Fruit fly (Drosophila melanogaster) S2 (cell line): ENCODE measurements around the gene Uqcc1.

Source experiments
- CG8478 ChIP-seq: fragments of >200 bp; optimal IDR thresholded peaks from 2 replicates; lab custom pipeline; 2018
- CTCF ChIP-seq, 2 experiments: fragments of >200 bp; optimal IDR thresholded peaks; 2 replicates each; lab custom pipeline; 2018

Uqcc1 gene

dm6 chr3L:6932626-6933025 is 25.3 kb downstream of the Uqcc1 start, which contains the start of gene CG14820:
CG14820 (plus strand) TSS chr3L:6932926.
- no peak for TF ChIP-seq CG8478 (lab: Kevin White, UChicago)
- no peak for TF ChIP-seq CTCF (optimal IDR thresholded peaks at IDR 0.05; lab: Kevin White, UChicago)

dm6 chr3L:6931850-6932249 is 26.1 kb downstream of the Uqcc1 start, which contains the start of gene CG45413:
CG45413 (minus strand) TSS chr3L:6931950.
- no peak for TF ChIP-seq CTCF (optimal IDR thresholded peaks at IDR 0.05; lab: Kevin White, UChicago)

dm6 chr3L:6925843-6926242 is 32.1 kb downstream of the Uqcc1 start:
- TF ChIP-seq CTCF (optimal IDR thresholded peaks at IDR 0.05; lab: Kevin White, UChicago) (peak in 1 of 2 experiments; percentile 28), CG8478 (lab: Kevin White, UChicago) (no peak)

dm6 chr3L:6919213-6919612 is 38.7 kb downstream of the Uqcc1 start:
- TF ChIP-seq CG8478 (lab: Kevin White, UChicago) = no peak
- TF ChIP-seq CTCF (optimal IDR thresholded peaks at IDR 0.05; lab: Kevin White, UChicago) = no peak

dm6 chr3L:6914776-6915175 is 43.1 kb downstream of the Uqcc1 start, which contains the start of gene Prat2:
Prat2 (minus strand) TSS chr3L:6914876.
- TF ChIP-seq CG8478 (lab: Kevin White, UChicago) (no peak), CTCF (optimal IDR thresholded peaks at IDR 0.05; lab: Kevin White, UChicago) (no peak)

dm6 chr3L:6913823-6914222 is 44.1 kb downstream of the Uqcc1 start:
- TF ChIP-seq CG8478 (lab: Kevin White, UChicago) (no peak), CTCF (optimal IDR thresholded peaks at IDR 0.05; lab: Kevin White, UChicago) (no peak)

- TF ChIP-seq CG8478 (lab: Kevin White, UChicago) = no peak
- no peak for TF ChIP-seq CTCF (optimal IDR thresholded peaks at IDR 0.05; lab: Kevin White, UChicago)
Observed at dm6 chr3L:6911219-6911618, 46.7 kb downstream of the Uqcc1 start.
